Worm (Caenorhabditis elegans): ENCODE measurements around the gene F08H9.3.

DNA sequence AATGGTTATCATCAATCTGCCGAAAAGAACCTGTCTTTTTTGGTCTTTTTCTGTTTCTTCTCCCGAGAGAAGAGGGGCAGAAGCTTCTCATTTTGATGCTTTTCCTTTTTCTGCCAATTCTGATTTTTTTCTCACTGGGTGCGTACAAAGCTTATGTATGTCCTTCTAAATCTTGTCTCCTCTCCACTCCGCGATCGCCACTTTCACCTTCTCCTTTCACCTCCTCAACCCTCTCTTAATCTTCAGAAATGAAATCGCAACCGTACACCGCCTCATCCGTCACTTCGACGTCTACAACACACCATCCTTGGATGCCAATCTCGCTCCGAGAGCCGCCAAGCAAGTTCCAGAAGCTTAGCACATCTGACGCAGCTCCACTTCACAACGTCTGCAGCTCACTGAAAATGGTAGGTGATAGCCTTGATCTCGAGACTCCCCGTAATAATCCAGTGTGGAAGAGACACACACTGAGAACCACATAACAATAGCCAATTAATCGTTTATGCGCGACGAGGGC is 44.9 kb upstream of the F08H9.3 start, which contains the start of gene R02D5.1:
- TF ChIP-seq let-607 (tag; optimal IDR thresholded peaks at IDR 0.05) = no peak
- TF ChIP-seq hlh-26 (GFP tag; conservative IDR thresholded peaks at IDR 0.05) = no peak
- TF ChIP-seq madf-8 (GFP tag; conservative IDR thresholded peaks at IDR 0.05) = no peak
- no peak for TF ChIP-seq T07F8.4 (tag; optimal IDR thresholded peaks at IDR 0.05)

Measured in whole organism, young adult.